Fruit fly (Drosophila melanogaster): Measurements from ENCODE around the gene CG17075.

The CG17075 gene

DNA sequence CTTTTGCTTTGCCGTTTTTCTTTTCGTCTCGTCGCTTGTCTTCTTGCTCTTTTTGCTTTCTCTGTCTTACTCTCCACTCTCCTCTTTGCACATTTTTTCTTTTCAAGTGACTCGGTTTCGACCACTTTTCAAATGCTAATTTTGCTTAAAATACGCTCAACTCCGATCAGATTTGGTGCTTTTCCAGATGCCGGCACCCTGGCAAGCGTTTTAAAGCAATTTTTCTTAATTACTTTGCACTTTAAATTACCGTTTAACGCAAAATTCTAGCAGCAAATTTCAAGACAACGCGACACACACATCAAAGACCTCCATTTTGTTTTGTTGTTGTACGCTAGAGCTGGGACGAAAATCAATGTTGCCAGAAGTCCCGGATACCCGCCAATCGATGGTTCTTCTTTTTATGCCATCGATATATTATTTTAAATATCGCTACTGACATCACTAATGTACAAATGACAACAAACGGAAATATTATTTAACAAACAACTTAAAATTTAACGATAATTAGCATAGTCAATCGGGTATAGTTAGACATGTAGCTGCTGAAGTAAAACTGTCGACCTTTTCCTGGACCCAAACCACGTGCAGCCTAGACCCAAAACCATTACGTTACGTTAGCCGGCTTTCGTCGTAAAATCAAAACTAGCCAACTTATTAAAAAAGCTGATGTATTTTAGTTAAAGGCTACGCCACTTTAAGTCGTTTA is 16.6 kb downstream of the CG17075 start, which contains the start of gene kis (continued):
- peak; percentile 30 for TF ChIP-seq vfl (GFP tag; optimal IDR thresholded peaks at IDR 0.05)
- TF ChIP-seq dmrt11E (tag; optimal IDR thresholded peaks at IDR 0.05) = no peak
- TF ChIP-seq Oaz (GFP tag; IDR thresholded peaks at IDR 0.05) = no peak
- TF ChIP-seq CG2120 (GFP tag; optimal IDR thresholded peaks at IDR 0.05) = peak; percentile 67
- peak; percentile 14 for TF ChIP-seq CG10654 (GFP tag; optimal IDR thresholded peaks at IDR 0.05)
- peak; percentile 43 for TF ChIP-seq gem (tag; optimal IDR thresholded peaks at IDR 0.05)
- no peak for TF ChIP-seq CG11398 (GFP tag; optimal IDR thresholded peaks at IDR 0.05)
- TF ChIP-seq Xbp1 (GFP tag; optimal IDR thresholded peaks at IDR 0.05) = peak; percentile 45
- no peak for TF ChIP-seq CG4404 (GFP tag; IDR thresholded peaks at IDR 0.05)
- peak; percentile 10 for TF ChIP-seq sima (GFP tag; optimal IDR thresholded peaks at IDR 0.05)
- peak; percentile 76 for TF ChIP-seq lilli (GFP tag; optimal IDR thresholded peaks at IDR 0.05)
- TF ChIP-seq CG4854 (GFP tag; optimal IDR thresholded peaks at IDR 0.05) = peak; percentile 30
- no peak for TF ChIP-seq CG4820 (GFP tag; optimal IDR thresholded peaks at IDR 0.05)
- TF ChIP-seq schlank (tag; optimal IDR thresholded peaks at IDR 0.05) = no peak
- no peak for TF ChIP-seq Lpt (GFP tag; optimal IDR thresholded peaks at IDR 0.05)
- TF ChIP-seq CG4328 (GFP tag; optimal IDR thresholded peaks at IDR 0.05) = peak; percentile 21
- no peak for TF ChIP-seq Atf6 (GFP tag; IDR thresholded peaks at IDR 0.05)
- TF ChIP-seq Sry-β (GFP tag; optimal IDR thresholded peaks at IDR 0.05) = peak; percentile 43
- no peak for TF ChIP-seq GATAe (GFP tag; conservative IDR thresholded peaks at IDR 0.05)
- peak; percentile 9 for TF ChIP-seq NfI (GFP tag; optimal IDR thresholded peaks at IDR 0.05)
- TF ChIP-seq lmd (GFP tag; IDR thresholded peaks at IDR 0.05) = no peak
- peak; percentile 70 for TF ChIP-seq CG9932 (GFP tag; IDR thresholded peaks at IDR 0.05)
- peak; percentile 41 for TF ChIP-seq Bdp1 (GFP tag; optimal IDR thresholded peaks at IDR 0.05)
- no peak for TF ChIP-seq CG2875 (GFP tag; optimal IDR thresholded peaks at IDR 0.05)
- TF ChIP-seq ham (GFP tag; IDR thresholded peaks at IDR 0.05) = no peak
- peak; percentile 22 for TF ChIP-seq CG13424 (tag; optimal IDR thresholded peaks at IDR 0.05)
- peak; percentile 39 for TF ChIP-seq zen (tag; optimal IDR thresholded peaks at IDR 0.05)
- no peak for TF ChIP-seq Vsx1 (GFP tag; optimal IDR thresholded peaks at IDR 0.05)
- peak; percentile 98 for TF ChIP-seq CG13287 (GFP tag; IDR thresholded peaks at IDR 0.05; ENCODE audit: partially characterized antibody)
- peak; percentile 54 for TF ChIP-seq CG33213 (GFP tag; optimal IDR thresholded peaks at IDR 0.05)
- TF ChIP-seq CG3838 (GFP tag; optimal IDR thresholded peaks at IDR 0.05) = peak; percentile 4
- no peak for TF ChIP-seq slou (GFP tag; optimal IDR thresholded peaks at IDR 0.05)
- peak; percentile 30 for TF ChIP-seq Meics (GFP tag; optimal IDR thresholded peaks at IDR 0.05)
- no peak for TF ChIP-seq HHEX (GFP tag; optimal IDR thresholded peaks at IDR 0.05)
- TF ChIP-seq stc (GFP tag; IDR thresholded peaks at IDR 0.05) = no peak
- peak; percentile 29 for TF ChIP-seq CG10209 (GFP tag; optimal IDR thresholded peaks at IDR 0.05)
- TF ChIP-seq Mrtf (GFP tag; IDR thresholded peaks at IDR 0.05) = no peak
- no peak for TF ChIP-seq ATbp (GFP tag; optimal IDR thresholded peaks at IDR 0.05)
- TF ChIP-seq CG32532 (GFP tag; IDR thresholded peaks at IDR 0.05) = peak; percentile 68
- TF ChIP-seq Pdp1 (GFP tag; optimal IDR thresholded peaks at IDR 0.05) = peak; percentile 42 to 66
- TF ChIP-seq pho (GFP tag; optimal IDR thresholded peaks at IDR 0.05) = peak; percentile 67
- TF ChIP-seq CG14860 (GFP tag; IDR thresholded peaks at IDR 0.05; ENCODE audit: partially characterized antibody) = peak; percentile 94
- TF ChIP-seq en (GFP tag; optimal IDR thresholded peaks at IDR 0.05) = no peak
- 0 out of 2 replicates have a peak, but pooled peaks have one; percentile 35 for TF ChIP-seq al (GFP tag; IDR thresholded peaks at IDR 0.05)
- TF ChIP-seq CG6765 (GFP tag; optimal IDR thresholded peaks at IDR 0.05) = no peak
- no peak for TF ChIP-seq CG2199 (GFP tag; IDR thresholded peaks at IDR 0.05)
- peak; percentile 47 for TF ChIP-seq cg (GFP tag; optimal IDR thresholded peaks at IDR 0.05)
- no peak for TF ChIP-seq CG7928 (GFP tag; optimal IDR thresholded peaks at IDR 0.05)
- TF ChIP-seq CG30431 (GFP tag; optimal IDR thresholded peaks at IDR 0.05) = no peak
- TF ChIP-seq bcd (GFP tag; optimal IDR thresholded peaks at IDR 0.05) = peak; percentile 23
